Worm (Caenorhabditis elegans): ENCODE results near the gene immt-1.

- TF ChIP-seq K09A11.1 (tag; optimal IDR thresholded peaks at IDR 0.05; ENCODE audit: insufficient read depth) (no peak), nhr-11 (tag; optimal IDR thresholded peaks at IDR 0.05) (no peak), che-1 (tag; optimal IDR thresholded peaks at IDR 0.05) (no peak), ceh-45 (GFP tag; IDR thresholded peaks at IDR 0.05) (no peak), fkh-10 (GFP tag; optimal IDR thresholded peaks at IDR 0.05) (no peak), C08G9.2 (tag; optimal IDR thresholded peaks at IDR 0.05) (no peak), ama-1 (optimal IDR thresholded peaks at IDR 0.05) (no peak), pqm-1 (tag; optimal IDR thresholded peaks at IDR 0.05) (no peak)
These were observed 26.0 kb upstream of the immt-1 start for ce11 chrX:2712984-2713383.
